Worm (Caenorhabditis elegans) whole organism, L2 larva: ENCODE results near the gene skr-20.

Source experiments
- F13H6.1 ChIP-seq: sonication (generic microtip); optimal IDR thresholded peaks from 2 replicates; lab custom pipeline; 2016; ENCODE audit warnings: missing genetic modification characterization, missing compliant biosample characterization
- R02D3.7 ChIP-seq: fragments of 150-350 bp; optimal IDR thresholded peaks from 2 replicates; lab custom pipeline; 2014; ENCODE audit warnings: missing biosample characterization, missing genetic modification characterization
- Y55F3AM.14 ChIP-seq: fragments of 200-800 bp; sonication (Bioruptor generic); optimal IDR thresholded peaks from 2 replicates; lab custom pipeline; 2018; ENCODE audit warnings: mild to moderate bottlenecking, missing genetic modification characterization, missing compliant biosample characterization
- blmp-1 ChIP-seq: sonication (generic microtip); optimal IDR thresholded peaks from 2 replicates; lab custom pipeline; 2017; ENCODE audit warnings: missing genetic modification characterization, mild to moderate bottlenecking, missing compliant biosample characterization, antibody characterized with exemption, moderate library complexity; ENCODE audit not compliant: insufficient read depth
- ceh-16 ChIP-seq: fragments of 150-350 bp; optimal IDR thresholded peaks from 2 replicates; lab custom pipeline; 2014; ENCODE audit warnings: missing biosample characterization, missing genetic modification characterization
- lin-13 ChIP-seq: fragments of 150-350 bp; optimal IDR thresholded peaks from 2 replicates; lab custom pipeline; 2014; ENCODE audit warnings: missing biosample characterization, missing genetic modification reagents, missing genetic modification characterization
- mab-5 ChIP-seq: fragments of 150-350 bp; optimal IDR thresholded peaks from 2 replicates; lab custom pipeline; 2014; ENCODE audit warnings: missing biosample characterization, missing genetic modification characterization
- mdl-1 ChIP-seq, 2 experiments: fragments of 150-350 bp in 1 of 2; sonication (generic microtip) in 1 of 2; optimal IDR thresholded peaks; 2 replicates each; lab custom pipeline; 2017; ENCODE audit warnings: missing biosample characterization in 2 of 2, missing genetic modification characterization in 2 of 2
- nhr-10 ChIP-seq: sonication (generic microtip); optimal IDR thresholded peaks from 2 replicates; lab custom pipeline; 2017; ENCODE audit warnings: missing biosample characterization, missing genetic modification characterization
- nhr-11 ChIP-seq: fragments of 150-350 bp; optimal IDR thresholded peaks from 2 replicates; lab custom pipeline; 2014; ENCODE audit warnings: missing biosample characterization, missing genetic modification characterization
- nhr-237 ChIP-seq: fragments of 150-350 bp; optimal IDR thresholded peaks from 2 replicates; lab custom pipeline; 2014; ENCODE audit warnings: missing biosample characterization, missing genetic modification characterization
- unc-55 ChIP-seq: fragments of 150-350 bp; sonication (generic microtip); optimal IDR thresholded peaks from 3 replicates; lab custom pipeline; 2014; ENCODE audit warnings: missing biosample characterization, missing genetic modification reagents, missing genetic modification characterization
- ztf-4 ChIP-seq: fragments of 150-350 bp; optimal IDR thresholded peaks from 2 replicates; lab custom pipeline; 2014; ENCODE audit warnings: missing biosample characterization, missing genetic modification characterization

DNA sequence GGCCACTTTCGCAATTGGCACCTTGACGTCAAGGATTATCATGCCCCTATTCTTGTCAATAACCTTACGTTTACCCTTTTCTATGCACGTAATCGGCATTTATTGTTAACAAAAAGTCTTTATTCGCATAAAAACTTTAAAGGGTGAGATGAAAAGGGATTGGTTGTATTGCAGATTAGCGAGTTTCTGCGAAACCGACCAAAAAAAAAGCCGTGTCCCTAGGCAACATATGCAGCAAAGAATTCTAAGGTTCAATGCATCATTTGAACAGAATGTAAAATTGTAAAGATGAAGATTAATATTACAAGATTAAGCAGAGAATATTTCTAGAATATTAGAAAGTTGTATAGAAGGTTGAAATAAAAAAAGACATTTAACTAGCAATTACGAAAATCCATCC, 41.3 kb downstream of the skr-20 start:
- TF ChIP-seq Y55F3AM.14 (GFP tag; lab: Kevin White, UChicago): no peak
- TF ChIP-seq nhr-10 (tag; lab: Kevin White, UChicago): no peak
- TF ChIP-seq unc-55 (GFP tag; lab: Kevin White, UChicago): no peak
- no peak for TF ChIP-seq nhr-11 (tag; lab: Kevin White, UChicago)
- no peak for TF ChIP-seq lin-13
- TF ChIP-seq nhr-237 (tag; lab: Kevin White, UChicago): no peak
- TF ChIP-seq F13H6.1 (tag; lab: Kevin White, UChicago): no peak
- no peak for TF ChIP-seq blmp-1 (tag; lab: Kevin White, UChicago)
- TF ChIP-seq mdl-1 (tag; optimal IDR thresholded peaks at IDR 0.05; lab: Kevin White, UChicago): no peak
- no peak for TF ChIP-seq mab-5 (tag; lab: Kevin White, UChicago)
- no peak for TF ChIP-seq R02D3.7
- no peak for TF ChIP-seq ztf-4 (tag; lab: Kevin White, UChicago)
- no peak for TF ChIP-seq ceh-16
